Worm (Caenorhabditis elegans) whole organism, young adult: ENCODE data around the gene C02H6.1.
A peak's percentile ranks its signal among the peaks of the same experiment; 100 is the strongest.

Experiments used
- F23B12.7 ChIP-seq: sonication (generic microtip); optimal IDR thresholded peaks from 2 replicates; lab custom pipeline; 2017; ENCODE audit warnings: missing genetic modification characterization, mild to moderate bottlenecking, missing compliant biosample characterization, antibody characterized with exemption, moderate library complexity; ENCODE audit not compliant: insufficient read depth
- F33H1.4 ChIP-seq: fragments of 200-800 bp; sonication (Bioruptor generic); IDR thresholded peaks from 2 replicates; pipeline ENCODE4 v1.3.6; 2022; ENCODE audit warnings: missing genetic modification reagents, missing genetic modification characterization, missing compliant biosample characterization
- K11D2.4 ChIP-seq: fragments of 200-800 bp; sonication (Bioruptor generic); IDR thresholded peaks from 2 replicates; pipeline ENCODE4 v1.3.6; 2022; ENCODE audit warnings: missing genetic modification reagents, missing genetic modification characterization, missing compliant biosample characterization
- K12H6.12 ChIP-seq: fragments of 200-800 bp; sonication (Bioruptor generic); optimal IDR thresholded peaks from 2 replicates; lab custom pipeline; 2018; ENCODE audit warnings: mild to moderate bottlenecking, missing genetic modification characterization, missing compliant biosample characterization
- Y53G8AR.9 ChIP-seq: fragments of 200-800 bp; sonication (Bioruptor generic); conservative IDR thresholded peaks from 2 replicates; pipeline ENCODE4 v1.3.6; 2022; ENCODE audit warnings: missing genetic modification reagents, missing genetic modification characterization, missing compliant biosample characterization
- Y56A3A.18 ChIP-seq: fragments of 200-800 bp; sonication (Bioruptor generic); IDR thresholded peaks from 2 replicates; pipeline ENCODE4 v1.3.6; 2022; ENCODE audit warnings: missing genetic modification reagents, missing genetic modification characterization, missing compliant biosample characterization
- ZK185.1 ChIP-seq: sonication (generic microtip); optimal IDR thresholded peaks from 2 replicates; lab custom pipeline; 2016; ENCODE audit warnings: mild to moderate bottlenecking, missing genetic modification characterization, missing compliant biosample characterization; ENCODE audit not compliant: poor library complexity, severe bottlenecking
- ama-1 ChIP-seq, 3 experiments: fragments of 150-350 bp in 1 of 3; sonication (generic microtip) in 2 of 3; optimal IDR thresholded peaks; 2 replicates each; lab custom pipeline; 2014 to 2018; ENCODE audit warnings: missing biosample characterization in 2 of 3, missing genetic modification characterization in 2 of 3, missing genetic modification reagents in 2 of 3
- aptf-3 ChIP-seq: fragments of 200-800 bp; sonication (Bioruptor generic); IDR thresholded peaks from 2 replicates; pipeline ENCODE4 v1.3.6; 2022; ENCODE audit warnings: missing genetic modification characterization, missing compliant biosample characterization
- attf-5 ChIP-seq: fragments of 200-800 bp; sonication (Bioruptor generic); optimal IDR thresholded peaks from 2 replicates; lab custom pipeline; 2018; ENCODE audit warnings: mild to moderate bottlenecking, missing genetic modification characterization, missing compliant biosample characterization
- attf-6 ChIP-seq: fragments of 200-800 bp; sonication (Bioruptor generic); IDR thresholded peaks from 2 replicates; pipeline ENCODE4 v1.3.6; 2022; ENCODE audit warnings: missing genetic modification reagents, missing genetic modification characterization, missing compliant biosample characterization
- bed-2 ChIP-seq: fragments of 200-800 bp; sonication (Bioruptor generic); IDR thresholded peaks from 2 replicates; pipeline ENCODE4 v1.3.6; 2022; ENCODE audit warnings: missing genetic modification reagents, missing genetic modification characterization, missing compliant biosample characterization
- cebp-1 ChIP-seq, 2 experiments: fragments of 200-800 bp in 1 of 2; sonication (Bioruptor generic) in 1 of 2; sonication (generic microtip) in 1 of 2; IDR thresholded peaks in 1 of 2; optimal IDR thresholded peaks in 1 of 2; 2 replicates each; pipeline versions ENCODE4 v1.3.6 to Lab custom; 2017 to 2022; ENCODE audit warnings: missing compliant biosample characterization in 2 of 2, missing genetic modification characterization in 2 of 2, mild to moderate bottlenecking in 1 of 2, missing genetic modification reagents in 1 of 2, moderate library complexity in 1 of 2
- ceh-27 ChIP-seq: fragments of 200-800 bp; sonication (Bioruptor generic); optimal IDR thresholded peaks from 2 replicates; lab custom pipeline; 2018; ENCODE audit warnings: mild to moderate bottlenecking, missing genetic modification characterization, moderate library complexity, missing compliant biosample characterization
- ceh-58 ChIP-seq: fragments of 200-800 bp; sonication (Bioruptor generic); IDR thresholded peaks from 2 replicates; pipeline ENCODE4 v1.3.6; 2022; ENCODE audit warnings: missing genetic modification characterization, missing compliant biosample characterization
- ceh-79 ChIP-seq: sonication (generic microtip); optimal IDR thresholded peaks from 2 replicates; lab custom pipeline; 2017; ENCODE audit warnings: mild to moderate bottlenecking, missing genetic modification characterization, missing compliant biosample characterization
- chd-7 ChIP-seq: sonication (generic microtip); optimal IDR thresholded peaks from 2 replicates; lab custom pipeline; 2016; ENCODE audit warnings: mild to moderate bottlenecking, missing genetic modification characterization, moderate library complexity, missing compliant biosample characterization
- die-1 ChIP-seq: sonication (generic microtip); optimal IDR thresholded peaks from 2 replicates; lab custom pipeline; 2016; ENCODE audit warnings: missing genotype, mild to moderate bottlenecking, missing genetic modification characterization, missing compliant biosample characterization
- fkh-3 ChIP-seq: sonication (generic microtip); optimal IDR thresholded peaks from 2 replicates; lab custom pipeline; 2016; ENCODE audit warnings: mild to moderate bottlenecking, missing genetic modification characterization, missing compliant biosample characterization
- gei-17 ChIP-seq: fragments of 200-800 bp; sonication (Bioruptor generic); optimal IDR thresholded peaks from 2 replicates; lab custom pipeline; 2018; ENCODE audit warnings: mild to moderate bottlenecking, missing genetic modification characterization, missing compliant biosample characterization
- hlh-26 ChIP-seq: fragments of 200-800 bp; sonication (Bioruptor generic); conservative IDR thresholded peaks from 2 replicates; pipeline ENCODE4 v1.3.6; 2022; ENCODE audit warnings: missing genetic modification reagents, missing genetic modification characterization, missing compliant biosample characterization
- hmg-1.2 ChIP-seq: fragments of 200-800 bp; sonication (Bioruptor generic); IDR thresholded peaks from 2 replicates; pipeline ENCODE4 v1.3.6; 2022; ENCODE audit warnings: missing genetic modification reagents, missing genetic modification characterization, missing compliant biosample characterization
- hmg-20 ChIP-seq: fragments of 200-800 bp; sonication (Bioruptor generic); IDR thresholded peaks from 2 replicates; pipeline ENCODE4 v1.3.6; 2022; ENCODE audit warnings: missing genetic modification reagents, missing genetic modification characterization, missing compliant biosample characterization
- lin-26 ChIP-seq: fragments of 200-800 bp; sonication (Bioruptor generic); IDR thresholded peaks from 2 replicates; pipeline ENCODE4 v1.3.6; 2022; ENCODE audit warnings: missing genetic modification reagents, missing genetic modification characterization, missing compliant biosample characterization
- lin-40 ChIP-seq: sonication (generic microtip); optimal IDR thresholded peaks from 2 replicates; lab custom pipeline; 2016; ENCODE audit warnings: missing genetic modification characterization, mild to moderate bottlenecking, missing compliant biosample characterization, missing genotype, missing genetic modification reagents
- madf-10 ChIP-seq: sonication (generic microtip); optimal IDR thresholded peaks from 2 replicates; lab custom pipeline; 2016; ENCODE audit warnings: mild to moderate bottlenecking, missing genetic modification characterization, missing compliant biosample characterization
- madf-3 ChIP-seq: fragments of 200-800 bp; sonication (Bioruptor generic); IDR thresholded peaks from 2 replicates; pipeline ENCODE4 v1.3.6; 2022; ENCODE audit warnings: missing genetic modification reagents, missing genetic modification characterization, missing compliant biosample characterization
- madf-6 ChIP-seq: fragments of 200-800 bp; sonication (Bioruptor generic); IDR thresholded peaks from 2 replicates; pipeline ENCODE4 v1.3.6; 2022; ENCODE audit warnings: missing genetic modification reagents, missing genetic modification characterization, missing compliant biosample characterization
- mxl-1 ChIP-seq: sonication (generic microtip); optimal IDR thresholded peaks from 2 replicates; lab custom pipeline; 2016; ENCODE audit warnings: missing genetic modification characterization, missing compliant biosample characterization
- nfyb-1 ChIP-seq: fragments of 200-800 bp; sonication (Bioruptor generic); IDR thresholded peaks from 2 replicates; pipeline ENCODE4 v1.3.6; 2022; ENCODE audit warnings: missing genetic modification reagents, missing genetic modification characterization, missing compliant biosample characterization
- nhr-80 ChIP-seq: sonication (generic microtip); optimal IDR thresholded peaks from 2 replicates; lab custom pipeline; 2016; ENCODE audit warnings: missing genetic modification characterization, missing compliant biosample characterization
- pha-4 ChIP-seq: fragments of 150-350 bp; sonication (generic microtip); optimal IDR thresholded peaks from 2 replicates; lab custom pipeline; 2014; ENCODE audit warnings: missing biosample characterization, missing genetic modification reagents, missing genetic modification characterization
- somi-1 ChIP-seq: fragments of 200-800 bp; sonication (Bioruptor generic); optimal IDR thresholded peaks from 2 replicates; lab custom pipeline; 2018; ENCODE audit warnings: mild to moderate bottlenecking, missing genetic modification characterization, missing compliant biosample characterization
- tbp1 ChIP-seq: fragments of 200-800 bp; sonication (Bioruptor generic); optimal IDR thresholded peaks from 2 replicates; lab custom pipeline; 2018; ENCODE audit warnings: mild to moderate bottlenecking, missing genetic modification characterization, missing compliant biosample characterization
- tlf-1 ChIP-seq: fragments of 200-800 bp; sonication (Bioruptor generic); optimal IDR thresholded peaks from 2 replicates; lab custom pipeline; 2018; ENCODE audit warnings: mild to moderate bottlenecking, missing genetic modification characterization, missing compliant biosample characterization
- unc-130 ChIP-seq: sonication (generic microtip); optimal IDR thresholded peaks from 2 replicates; lab custom pipeline; 2016; ENCODE audit warnings: missing genetic modification reagents, missing genetic modification characterization, missing compliant biosample characterization
- ztf-25 ChIP-seq: fragments of 200-800 bp; sonication (Bioruptor generic); IDR thresholded peaks from 2 replicates; pipeline ENCODE4 v1.3.6; 2022; ENCODE audit warnings: missing genetic modification reagents, missing genetic modification characterization, missing compliant biosample characterization

The C02H6.1 gene

ce11 chrV:7436911-7437310 is 47.2 kb upstream of the C02H6.1 start:
- TF ChIP-seq cebp-1 (GFP tag; IDR thresholded peaks at IDR 0.05; lab: Robert Waterston, UW) (0 out of 2 replicates have a peak, but pooled peaks have one; percentile 21), cebp-1 (tag; optimal IDR thresholded peaks at IDR 0.05; lab: Kevin White, UChicago) (no peak), madf-6 (GFP tag; lab: Robert Waterston, UW) (0 out of 2 replicates have a peak, but pooled peaks have one; percentile 32), chd-7 (tag; lab: Kevin White, UChicago) (peak; percentile 32), somi-1 (peak; percentile 4), ztf-25 (GFP tag; lab: Robert Waterston, UW) (no peak), die-1 (tag; lab: Kevin White, UChicago) (peak; percentile 19), ama-1 (optimal IDR thresholded peaks at IDR 0.05; lab: Kevin White, UChicago) (peak; percentile 74), ama-1 (GFP tag; optimal IDR thresholded peaks at IDR 0.05; lab: Kevin White, UChicago) (no peak), madf-3 (GFP tag; lab: Robert Waterston, UW) (0 out of 2 replicates have a peak, but pooled peaks have one; percentile 24), ZK185.1 (tag; lab: Kevin White, UChicago) (peak; percentile 65), lin-26 (peak; percentile 9; the same call in 1 of the 2 replicates), bed-2 (GFP tag; lab: Robert Waterston, UW) (no peak), Y53G8AR.9 (GFP tag; lab: Robert Waterston, UW) (peak; percentile 34; the same call in 1 of the 2 replicates), fkh-3 (peak; percentile 12), hmg-20 (GFP tag; lab: Robert Waterston, UW) (no peak)

ce11 chrV:7436509-7436908 is 46.8 kb upstream of the C02H6.1 start:
- 0 out of 2 replicates have a peak, but pooled peaks have one; percentile 25 for TF ChIP-seq Y53G8AR.9 (GFP tag; lab: Robert Waterston, UW)
- TF ChIP-seq F33H1.4 (GFP tag; lab: Robert Waterston, UW) = no peak

DNA sequence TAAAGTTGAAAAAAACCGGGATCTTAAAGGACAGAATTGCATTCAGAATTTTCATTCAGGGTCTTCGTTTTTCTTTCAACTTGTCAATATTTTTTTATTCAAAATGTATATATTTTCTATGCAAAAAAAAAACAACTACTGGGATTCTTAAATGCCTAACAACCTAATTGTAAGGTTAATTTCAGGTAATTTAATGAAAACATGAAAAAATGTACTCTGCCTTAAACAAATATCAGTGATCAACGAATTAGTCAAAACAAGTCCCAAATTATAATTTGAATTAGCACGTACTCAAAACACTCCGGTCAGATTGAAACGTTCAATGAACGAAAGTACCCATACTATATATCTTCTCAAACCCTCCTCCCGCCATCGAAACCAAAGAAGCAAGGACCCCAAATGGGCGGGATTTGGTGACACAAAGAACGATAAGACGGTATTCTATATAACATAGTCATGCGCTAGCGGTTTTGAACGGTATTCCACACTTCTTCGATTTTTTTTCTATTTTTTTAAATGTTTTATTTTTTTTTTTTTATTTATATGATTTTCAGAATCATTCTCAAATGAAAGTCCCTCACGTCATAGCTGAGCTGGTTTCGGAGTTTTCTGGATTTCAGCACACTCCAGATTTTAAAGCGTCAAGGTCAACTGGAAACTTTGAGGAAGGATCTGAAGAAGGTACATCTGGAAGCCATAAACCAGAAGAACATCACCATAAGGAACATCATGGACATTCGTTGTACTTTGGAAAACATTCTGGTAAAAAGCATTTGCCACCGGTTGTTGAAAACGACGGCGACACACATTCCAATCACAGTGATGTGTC is 45.9 kb upstream of the C02H6.1 start, which contains the start of the genes ddo-2 and F25E5.8:
ddo-2 (minus strand) TSS at position 330 of the 829 bp plus-strand sequence.
F25E5.8 (plus strand) TSS at position 555 of the 829 bp plus-strand sequence.
- TF ChIP-seq mxl-1 (tag; lab: Kevin White, UChicago) (no peak), attf-6 (GFP tag; lab: Robert Waterston, UW) (no peak), nfyb-1 (GFP tag; lab: Robert Waterston, UW) (0 out of 2 replicates have a peak, but pooled peaks have one; percentile 15), aptf-3 (GFP tag; lab: Robert Waterston, UW) (no peak), ama-1 (optimal IDR thresholded peaks at IDR 0.05; lab: Kevin White, UChicago) (peak; percentile 71), ama-1 (GFP tag; optimal IDR thresholded peaks at IDR 0.05; lab: Kevin White, UChicago) (no peak), lin-26 (0 out of 2 replicates have a peak, but pooled peaks have one; percentile 18), F23B12.7 (tag; lab: Kevin White, UChicago) (no peak), unc-130 (GFP tag; lab: Kevin White, UChicago) (no peak)
- TF ChIP-seq, all 124 proteins: peak for 3

DNA sequence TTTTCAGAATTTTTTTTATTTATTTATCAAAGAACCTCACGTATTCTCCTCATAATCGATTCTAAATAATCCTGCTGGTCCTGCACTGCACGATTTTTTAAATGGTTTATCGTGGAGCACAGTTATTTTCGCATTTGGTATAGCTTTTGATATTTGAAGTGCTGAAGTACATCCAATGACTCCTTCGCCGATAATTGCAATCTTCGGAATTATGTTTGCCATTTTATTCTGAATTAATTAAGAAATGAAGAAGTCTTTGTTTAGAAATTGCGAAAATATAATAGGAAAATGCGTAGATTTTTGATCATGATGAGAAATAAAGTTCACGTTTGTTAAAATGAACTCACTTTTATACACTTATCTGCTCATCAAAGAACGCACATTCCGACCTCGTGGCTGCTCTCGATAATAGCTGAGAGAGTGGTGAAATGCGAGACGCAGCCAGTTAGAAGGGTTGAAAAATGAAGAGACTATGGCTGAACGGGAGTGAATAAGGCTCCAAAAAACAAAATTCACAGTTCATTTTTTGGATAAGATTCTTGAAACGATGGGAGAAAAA is 45.2 kb upstream of the C02H6.1 start:
- TF ChIP-seq hmg-1.2 (GFP tag; lab: Robert Waterston, UW) (peak; percentile 32; the same call in 1 of the 2 replicates), tbp1 (GFP tag; lab: Kevin White, UChicago) (peak; percentile 46), madf-10 (peak; percentile 24), ama-1 (optimal IDR thresholded peaks at IDR 0.05; lab: Kevin White, UChicago) (peak; percentile 67), ama-1 (GFP tag; optimal IDR thresholded peaks at IDR 0.05; lab: Kevin White, UChicago) (no peak), attf-5 (GFP tag; lab: Kevin White, UChicago) (peak; percentile 32), nhr-80 (tag; lab: Kevin White, UChicago) (peak; percentile 45), somi-1 (peak; percentile 50), ceh-79 (tag; lab: Kevin White, UChicago) (no peak), nfyb-1 (GFP tag; lab: Robert Waterston, UW) (peak; percentile 55), hlh-26 (GFP tag; lab: Robert Waterston, UW) (no peak), K11D2.4 (GFP tag; lab: Robert Waterston, UW) (0 out of 2 replicates have a peak, but pooled peaks have one; percentile 30), pha-4 (peak; percentile 76), ceh-27 (peak; percentile 52), cebp-1 (GFP tag; IDR thresholded peaks at IDR 0.05; lab: Robert Waterston, UW) (no peak), cebp-1 (tag; optimal IDR thresholded peaks at IDR 0.05; lab: Kevin White, UChicago) (peak; percentile 52), ceh-58 (GFP tag; lab: Robert Waterston, UW) (no peak), lin-40 (tag; lab: Kevin White, UChicago) (peak; percentile 26), K12H6.12 (tag; lab: Kevin White, UChicago) (peak; percentile 50), ZK185.1 (tag; lab: Kevin White, UChicago) (peak; percentile 9), gei-17 (GFP tag; lab: Kevin White, UChicago) (no peak), chd-7 (tag; lab: Kevin White, UChicago) (peak; percentile 25), tlf-1 (GFP tag; lab: Kevin White, UChicago) (peak; percentile 13), Y56A3A.18 (GFP tag; lab: Robert Waterston, UW) (0 out of 2 replicates have a peak, but pooled peaks have one; percentile 29)
